Worm (Caenorhabditis elegans): ENCODE data around the gene fbxc-12.

DNA sequence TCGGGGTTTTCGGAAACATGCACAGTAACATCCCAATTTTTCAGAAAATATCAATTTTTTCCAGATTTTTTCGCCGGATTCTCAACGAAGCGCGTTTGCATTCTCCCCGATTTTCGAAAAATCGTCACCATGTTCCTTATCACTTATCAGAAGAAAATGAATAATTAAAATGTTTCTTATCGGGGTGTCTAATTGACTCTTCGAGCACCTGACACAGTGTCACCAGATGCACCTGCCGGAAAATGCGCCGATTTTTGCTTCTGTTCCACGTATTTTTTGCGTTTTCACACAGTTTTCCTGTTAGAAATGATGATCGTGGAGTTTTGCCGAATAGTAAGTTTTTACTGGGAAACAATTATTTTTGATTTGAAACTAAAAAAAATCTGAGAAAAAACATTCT is 49.6 kb upstream of the fbxc-12 start:
- TF ChIP-seq nhr-237 (tag; optimal IDR thresholded peaks at IDR 0.05): no peak
- no peak for TF ChIP-seq C34F6.9 (tag; optimal IDR thresholded peaks at IDR 0.05)
- no peak for TF ChIP-seq R02D3.7 (tag; optimal IDR thresholded peaks at IDR 0.05)
- TF ChIP-seq skn-1 (tag; optimal IDR thresholded peaks at IDR 0.05): no peak

Data from whole organism, L2 larva.